Fruit fly (Drosophila melanogaster) whole organism, prepupa: ENCODE results near the gene mRpL45.
A peak's percentile ranks its signal among the peaks of the same experiment; 100 is the strongest.

Source experiments
- Blimp-1 ChIP-seq: fragments of 200-800 bp; sonication (Bioruptor generic); optimal IDR thresholded peaks from 3 replicates; lab custom pipeline; 2017; ENCODE audit warnings: missing biosample characterization, missing genetic modification characterization, mild to moderate bottlenecking, moderate library complexity, missing genetic modification reagents
- CG10631 ChIP-seq: fragments of 200-800 bp; sonication (Bioruptor generic); optimal IDR thresholded peaks from 2 replicates; lab custom pipeline; 2016; ENCODE audit warnings: missing biosample characterization, missing genetic modification characterization
- CG10669 ChIP-seq: fragments of 200-800 bp; sonication (Bioruptor generic); optimal IDR thresholded peaks from 3 replicates; lab custom pipeline; 2018; ENCODE audit warnings: missing biosample characterization, mild to moderate bottlenecking, missing genetic modification characterization, moderate library complexity
- CG11294 ChIP-seq: fragments of 200-800 bp; sonication (Bioruptor generic); IDR thresholded peaks from 2 replicates; pipeline ENCODE4 v1.3.6; 2022; ENCODE audit warnings: missing biosample characterization, missing genetic modification characterization
- CG11762 ChIP-seq: fragments of 200-800 bp; sonication (Bioruptor generic); optimal IDR thresholded peaks from 3 replicates; lab custom pipeline; 2016; ENCODE audit warnings: missing biosample characterization, missing genetic modification characterization; ENCODE audit not compliant: insufficient read depth
- CG15336 ChIP-seq: fragments of 200-800 bp; sonication (Bioruptor generic); IDR thresholded peaks from 2 replicates; pipeline ENCODE4 v1.3.6; 2022; ENCODE audit warnings: missing biosample characterization, missing genetic modification characterization
- CG1621 ChIP-seq: fragments of 200-800 bp; sonication (Bioruptor generic); optimal IDR thresholded peaks from 3 replicates; lab custom pipeline; 2018; ENCODE audit warnings: missing biosample characterization, mild to moderate bottlenecking, missing genetic modification characterization
- CG16779 ChIP-seq: fragments of 200-800 bp; sonication (Bioruptor generic); optimal IDR thresholded peaks from 3 replicates; lab custom pipeline; 2017; ENCODE audit warnings: missing biosample characterization, mild to moderate bottlenecking, missing genetic modification characterization
- CG3032 ChIP-seq: fragments of 200-800 bp; optimal IDR thresholded peaks from 2 replicates; lab custom pipeline; 2019; ENCODE audit warnings: missing biosample characterization, mild to moderate bottlenecking, missing genetic modification characterization, moderate library complexity
- CG31627 ChIP-seq: fragments of 200-800 bp; sonication (Bioruptor generic); optimal IDR thresholded peaks from 3 replicates; lab custom pipeline; 2016; ENCODE audit warnings: missing biosample characterization, missing genetic modification characterization
- CG32006 ChIP-seq: fragments of 200-800 bp; sonication (Bioruptor generic); optimal IDR thresholded peaks from 3 replicates; lab custom pipeline; 2017; ENCODE audit warnings: missing biosample characterization, mild to moderate bottlenecking, missing genetic modification characterization
- CG3919 ChIP-seq: fragments of 200-800 bp; sonication (Bioruptor generic); optimal IDR thresholded peaks from 3 replicates; lab custom pipeline; 2016; ENCODE audit warnings: missing biosample characterization, missing genetic modification characterization
- CG6163 ChIP-seq: fragments of 200-800 bp; sonication (Bioruptor generic); IDR thresholded peaks from 3 replicates; pipeline ENCODE4 v1.3.6; 2022; ENCODE audit warnings: missing biosample characterization, missing genetic modification characterization
- CG6792 ChIP-seq: fragments of 200-800 bp; sonication (Bioruptor generic); optimal IDR thresholded peaks from 3 replicates; lab custom pipeline; 2016; ENCODE audit warnings: missing biosample characterization, missing genetic modification characterization
- CG6854 ChIP-seq: fragments of 200-800 bp; sonication (Bioruptor generic); optimal IDR thresholded peaks from 2 replicates; lab custom pipeline; 2017; ENCODE audit warnings: missing biosample characterization, mild to moderate bottlenecking, missing genetic modification characterization
- CG7368 ChIP-seq: fragments of 200-800 bp; sonication (Bioruptor generic); optimal IDR thresholded peaks from 3 replicates; lab custom pipeline; 2016; ENCODE audit warnings: missing biosample characterization, missing genetic modification characterization
- CG8319 ChIP-seq: fragments of 200-800 bp; sonication (Bioruptor generic); optimal IDR thresholded peaks from 3 replicates; lab custom pipeline; 2016; ENCODE audit warnings: missing biosample characterization, missing genetic modification characterization
- CG9139 ChIP-seq: fragments of 200-800 bp; sonication (Bioruptor generic); optimal IDR thresholded peaks from 3 replicates; lab custom pipeline; 2017; ENCODE audit warnings: missing biosample characterization, mild to moderate bottlenecking, missing genetic modification characterization
- Eip75B ChIP-seq: fragments of 200-800 bp; sonication (Bioruptor generic); optimal IDR thresholded peaks from 3 replicates; lab custom pipeline; 2016; ENCODE audit warnings: missing biosample characterization, missing genetic modification characterization
- Eip93F ChIP-seq: fragments of 200-800 bp; sonication (Bioruptor generic); optimal IDR thresholded peaks from 2 replicates; lab custom pipeline; 2016; ENCODE audit warnings: missing biosample characterization, mild to moderate bottlenecking, missing genetic modification characterization
- Ets21C ChIP-seq: fragments of 200-800 bp; sonication (Bioruptor generic); optimal IDR thresholded peaks from 3 replicates; lab custom pipeline; 2016; ENCODE audit warnings: missing biosample characterization, missing genetic modification characterization
- Ets96B ChIP-seq: fragments of 200-800 bp; optimal IDR thresholded peaks from 2 replicates; lab custom pipeline; 2019; ENCODE audit warnings: missing biosample characterization, mild to moderate bottlenecking, missing genetic modification characterization, moderate library complexity
- Gug ChIP-seq: fragments of 200-800 bp; sonication (Bioruptor generic); IDR thresholded peaks from 2 replicates; pipeline ENCODE4 v1.3.6; 2022; ENCODE audit warnings: missing biosample characterization, missing genetic modification characterization
- Hr38 ChIP-seq: sonication (Bioruptor generic); optimal IDR thresholded peaks from 2 replicates; lab custom pipeline; 2016; ENCODE audit warnings: missing biosample characterization, missing genetic modification characterization
- Hr39 ChIP-seq: fragments of 200-800 bp; sonication (Bioruptor generic); optimal IDR thresholded peaks from 2 replicates; lab custom pipeline; 2016; ENCODE audit warnings: missing biosample characterization, missing genetic modification characterization
- Hr4 ChIP-seq: fragments of 200-800 bp; sonication (Bioruptor generic); optimal IDR thresholded peaks from 3 replicates; lab custom pipeline; 2016; ENCODE audit warnings: missing biosample characterization, missing genetic modification characterization
- Lpt ChIP-seq: fragments of 200-800 bp; sonication (Bioruptor generic); optimal IDR thresholded peaks from 3 replicates; lab custom pipeline; 2016; ENCODE audit warnings: missing biosample characterization, missing genetic modification characterization
- Met ChIP-seq: fragments of 200-800 bp; sonication (Bioruptor generic); optimal IDR thresholded peaks from 3 replicates; lab custom pipeline; 2016; ENCODE audit warnings: missing biosample characterization, missing genetic modification characterization
- Sox102F ChIP-seq: fragments of 200-800 bp; sonication (Bioruptor generic); optimal IDR thresholded peaks from 2 replicates; lab custom pipeline; 2016; ENCODE audit warnings: missing biosample characterization, mild to moderate bottlenecking, missing genetic modification characterization
- Sox14 ChIP-seq: fragments of 200-800 bp; sonication (Bioruptor generic); optimal IDR thresholded peaks from 3 replicates; lab custom pipeline; 2016; ENCODE audit warnings: missing biosample characterization, missing genetic modification characterization
- Sox15 ChIP-seq: fragments of 200-800 bp; sonication (Bioruptor generic); optimal IDR thresholded peaks from 3 replicates; lab custom pipeline; 2016; ENCODE audit warnings: missing biosample characterization, missing genetic modification characterization
- acj6 ChIP-seq: fragments of 200-800 bp; sonication (Bioruptor generic); optimal IDR thresholded peaks from 3 replicates; lab custom pipeline; 2016; ENCODE audit warnings: missing biosample characterization, missing genetic modification characterization
- cyc ChIP-seq: fragments of 200-800 bp; sonication (Bioruptor generic); optimal IDR thresholded peaks from 3 replicates; lab custom pipeline; 2016; ENCODE audit warnings: missing biosample characterization, missing genetic modification characterization
- dsx ChIP-seq: fragments of 200-800 bp; optimal IDR thresholded peaks from 3 replicates; lab custom pipeline; 2019; ENCODE audit warnings: missing biosample characterization, mild to moderate bottlenecking, missing genetic modification characterization, moderate library complexity; ENCODE audit not compliant: poor library complexity, severe bottlenecking
- eg ChIP-seq: fragments of 200-800 bp; sonication (Bioruptor generic); IDR thresholded peaks from 3 replicates; pipeline ENCODE4 v1.3.6; 2022; ENCODE audit warnings: missing biosample characterization, missing genetic modification characterization
- fd59A ChIP-seq: fragments of 200-800 bp; sonication (Bioruptor generic); optimal IDR thresholded peaks from 2 replicates; lab custom pipeline; 2017; ENCODE audit warnings: missing biosample characterization, mild to moderate bottlenecking, missing genetic modification characterization, missing genetic modification reagents
- fd85E ChIP-seq: fragments of 200-800 bp; sonication (Bioruptor generic); optimal IDR thresholded peaks from 3 replicates; lab custom pipeline; 2016; ENCODE audit warnings: missing biosample characterization, missing genetic modification characterization
- fkh ChIP-seq: fragments of 200-800 bp; sonication (Bioruptor generic); optimal IDR thresholded peaks from 3 replicates; lab custom pipeline; 2017; ENCODE audit warnings: missing biosample characterization, mild to moderate bottlenecking, missing genetic modification characterization, moderate library complexity
- lz ChIP-seq: fragments of 200-800 bp; sonication (Bioruptor generic); optimal IDR thresholded peaks from 3 replicates; lab custom pipeline; 2016; ENCODE audit warnings: missing biosample characterization, missing genetic modification characterization
- net ChIP-seq: fragments of 200-800 bp; sonication (Bioruptor generic); optimal IDR thresholded peaks from 3 replicates; lab custom pipeline; 2016; ENCODE audit warnings: missing biosample characterization, missing genetic modification characterization
- pdm3 ChIP-seq: fragments of 200-800 bp; sonication (Bioruptor generic); optimal IDR thresholded peaks from 3 replicates; lab custom pipeline; 2016; ENCODE audit warnings: missing biosample characterization, missing genetic modification characterization
- salr ChIP-seq, 2 experiments: fragments of 200-800 bp; sonication (Bioruptor generic); optimal IDR thresholded peaks; 3 replicates each; lab custom pipeline; 2016 to 2018; ENCODE audit warnings: missing biosample characterization in 2 of 2, missing genetic modification characterization in 2 of 2, mild to moderate bottlenecking in 1 of 2
- spab ChIP-seq: fragments of 200-800 bp; sonication (Bioruptor generic); optimal IDR thresholded peaks from 2 replicates; lab custom pipeline; 2017; ENCODE audit warnings: missing biosample characterization, mild to moderate bottlenecking, missing genetic modification characterization, missing genetic modification reagents
- ss ChIP-seq, 2 experiments: fragments of 200-800 bp; sonication (Bioruptor generic); optimal IDR thresholded peaks; 2 replicates in 1 of 2; 3 replicates in 1 of 2; lab custom pipeline; 2017 to 2018; ENCODE audit warnings: mild to moderate bottlenecking in 2 of 2, missing biosample characterization in 2 of 2, missing genetic modification characterization in 2 of 2, moderate library complexity in 1 of 2
- topi ChIP-seq: fragments of 200-800 bp; sonication (Bioruptor generic); optimal IDR thresholded peaks from 3 replicates; lab custom pipeline; 2016; ENCODE audit warnings: missing biosample characterization, missing genetic modification characterization

Gene mRpL45

DNA sequence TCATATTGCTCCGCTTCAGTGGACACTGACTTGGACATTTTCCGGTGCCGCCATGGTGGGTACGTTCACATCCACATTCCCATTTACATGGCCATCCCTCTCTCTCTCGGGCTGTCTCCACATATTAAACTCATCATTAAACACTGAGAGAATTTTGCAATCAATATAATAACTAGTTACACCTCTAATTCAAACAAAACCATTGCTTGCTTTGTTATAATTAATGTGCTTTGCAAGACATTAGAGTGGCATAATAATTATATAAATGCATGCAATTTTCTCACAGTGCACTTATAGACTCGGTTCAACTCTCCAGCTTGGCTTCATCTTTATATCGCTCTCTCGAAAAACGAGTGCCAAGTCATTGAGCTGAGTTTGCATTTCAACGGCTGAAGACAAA lies 6.4 kb downstream of the mRpL45 start (continued):
- peak; percentile 97 for TF ChIP-seq CG6163 (GFP tag; lab: Robert Waterston, UW)
- TF ChIP-seq ss (GFP tag; optimal IDR thresholded peaks at IDR 0.05; lab: Kevin White, UChicago), result peak; percentile 81 to 89
- peak; percentile 95 for TF ChIP-seq eg (GFP tag; lab: Robert Waterston, UW)
- peak; percentile 90 for TF ChIP-seq dsx (GFP tag; lab: Kevin White, UChicago)
- peak; percentile 87 for TF ChIP-seq CG7368
- TF ChIP-seq Hr4 (GFP tag; lab: Kevin White, UChicago), result peak; percentile 95
- TF ChIP-seq fd59A (GFP tag; lab: Kevin White, UChicago), result peak; percentile 78
- TF ChIP-seq cyc, result peak; percentile 81
- peak; percentile 84 for TF ChIP-seq Sox14 (GFP tag; lab: Kevin White, UChicago)
- TF ChIP-seq Eip93F, result no peak
- peak; percentile 97 for TF ChIP-seq CG15336 (GFP tag; lab: Robert Waterston, UW)
- TF ChIP-seq CG6792 (GFP tag; lab: Kevin White, UChicago), result peak; percentile 87
- no peak for TF ChIP-seq CG6854 (GFP tag; lab: Kevin White, UChicago)
- peak; percentile 91 for TF ChIP-seq Eip75B (GFP tag; lab: Kevin White, UChicago)
- TF ChIP-seq Met (GFP tag; lab: Kevin White, UChicago), result no peak
- peak; percentile 88 for TF ChIP-seq acj6 (GFP tag; lab: Kevin White, UChicago)
- TF ChIP-seq CG3919 (GFP tag; lab: Kevin White, UChicago), result peak; percentile 94
- TF ChIP-seq lz (GFP tag; lab: Kevin White, UChicago), result peak; percentile 79
- TF ChIP-seq fd85E (GFP tag; lab: Kevin White, UChicago), result peak; percentile 60
- peak; percentile 11 for TF ChIP-seq Hr39 (GFP tag; lab: Kevin White, UChicago)
- TF ChIP-seq Lpt (GFP tag; lab: Kevin White, UChicago), result peak; percentile 90
- TF ChIP-seq CG11294 (GFP tag; lab: Robert Waterston, UW), result peak; percentile 85
- no peak for TF ChIP-seq Blimp-1
- TF ChIP-seq spab (GFP tag; lab: Kevin White, UChicago), result peak; percentile 88
- peak; percentile 72 for TF ChIP-seq CG9139
- peak; percentile 44 for TF ChIP-seq Hr38 (GFP tag; lab: Kevin White, UChicago)
- TF ChIP-seq Ets96B (tag; lab: Kevin White, UChicago), result peak; percentile 90
- TF ChIP-seq CG11762, result peak; percentile 85
- TF ChIP-seq CG32006, result peak; percentile 93
- TF ChIP-seq pdm3, result no peak
- peak; percentile 81 for TF ChIP-seq topi
- peak; percentile 91 for TF ChIP-seq CG10669

DNA sequence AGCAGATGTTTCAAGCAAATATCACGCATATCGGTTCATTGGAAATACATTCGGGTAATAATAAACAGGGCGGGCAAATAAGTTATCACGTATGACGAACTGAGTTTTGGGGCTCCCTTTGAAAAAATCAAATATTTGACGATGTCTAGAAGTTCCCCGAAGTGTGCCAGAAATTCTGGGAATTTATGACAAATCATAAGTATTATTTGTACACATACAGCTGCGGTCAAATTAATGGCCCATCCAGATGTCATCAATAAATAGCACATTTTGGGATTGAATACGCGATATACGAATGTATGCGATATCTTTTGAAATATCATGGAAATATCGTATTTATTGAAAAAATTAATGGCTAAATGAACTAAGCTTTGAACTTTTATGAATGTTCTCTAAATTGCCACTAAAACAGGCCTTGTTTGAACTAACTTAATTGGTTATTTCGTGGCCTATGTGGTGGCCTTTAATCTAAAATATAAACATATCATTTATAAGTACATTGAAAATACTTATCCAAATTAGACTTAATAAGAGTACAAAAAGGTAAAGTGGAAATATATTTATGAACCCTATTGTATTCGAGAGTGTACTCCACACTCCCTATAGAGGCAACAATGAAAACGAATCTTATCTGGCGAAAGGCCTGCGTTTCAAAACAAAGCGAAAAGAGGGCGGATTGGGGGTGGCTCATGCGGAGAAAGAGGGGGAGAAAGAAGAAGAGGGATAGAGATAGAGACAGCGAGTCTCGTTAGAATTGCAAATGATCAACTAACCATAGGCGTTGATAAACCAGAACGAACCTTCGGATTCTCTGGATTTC lies 7.4 kb downstream of the mRpL45 start:
- TF ChIP-seq Lpt (GFP tag; lab: Kevin White, UChicago) (no peak), CG31627 (GFP tag; lab: Kevin White, UChicago) (peak; percentile 57), topi (peak; percentile 66), CG16779 (tag; lab: Kevin White, UChicago) (no peak), Blimp-1 (peak; percentile 44), ss (GFP tag; optimal IDR thresholded peaks at IDR 0.05; lab: Kevin White, UChicago) (no peak), CG6163 (GFP tag; lab: Robert Waterston, UW) (no peak), CG7368 (no peak), CG3919 (GFP tag; lab: Kevin White, UChicago) (peak; percentile 16), Sox102F (GFP tag; lab: Kevin White, UChicago) (peak; percentile 56), CG3032 (tag; lab: Kevin White, UChicago) (no peak), Sox15 (GFP tag; lab: Kevin White, UChicago) (peak; percentile 31), CG10631 (GFP tag; lab: Kevin White, UChicago) (peak; percentile 46), CG1621 (tag; lab: Kevin White, UChicago) (no peak), CG10669 (peak; percentile 68), Ets21C (GFP tag; lab: Kevin White, UChicago) (peak; percentile 34), Ets96B (tag; lab: Kevin White, UChicago) (peak; percentile 35), salr (GFP tag; optimal IDR thresholded peaks at IDR 0.05; lab: Kevin White, UChicago) (no peak), CG11294 (GFP tag; lab: Robert Waterston, UW) (no peak), CG15336 (GFP tag; lab: Robert Waterston, UW) (peak; percentile 41), CG9139 (no peak), CG11762 (no peak), dsx (GFP tag; lab: Kevin White, UChicago) (peak; percentile 35), Hr38 (GFP tag; lab: Kevin White, UChicago) (no peak), fd85E (GFP tag; lab: Kevin White, UChicago) (no peak), fkh (peak; percentile 76), eg (GFP tag; lab: Robert Waterston, UW) (no peak), CG8319 (GFP tag; lab: Kevin White, UChicago) (no peak), Gug (no peak), net (GFP tag; lab: Kevin White, UChicago) (peak; percentile 33), Sox14 (GFP tag; lab: Kevin White, UChicago) (no peak), pdm3 (peak; percentile 54)
